Worm (Caenorhabditis elegans) whole organism, L3 larva: Measurements from ENCODE around the gene srw-145.

Experiments used
- aly-2 ChIP-seq: fragments of 150-350 bp; optimal IDR thresholded peaks from 2 replicates; lab custom pipeline; 2014; ENCODE audit warnings: missing biosample characterization, missing genetic modification characterization
- ceh-9 ChIP-seq: sonication (generic microtip); optimal IDR thresholded peaks from 2 replicates; lab custom pipeline; 2018; ENCODE audit warnings: missing biosample characterization, missing genetic modification characterization
- egl-5 ChIP-seq: fragments of 150-350 bp; optimal IDR thresholded peaks from 2 replicates; lab custom pipeline; 2017; ENCODE audit warnings: missing biosample characterization, missing genetic modification reagents, missing genetic modification characterization, inconsistent platforms
- elt-2 ChIP-seq: sonication (generic microtip); optimal IDR thresholded peaks from 2 replicates; lab custom pipeline; 2016; ENCODE audit warnings: missing genetic modification reagents, mild to moderate bottlenecking, missing genetic modification characterization, missing compliant biosample characterization
- fos-1 ChIP-seq: fragments of 150-350 bp; optimal IDR thresholded peaks from 2 replicates; lab custom pipeline; 2014; ENCODE audit warnings: missing biosample characterization, missing genetic modification characterization
- lin-15B ChIP-seq: fragments of 150-350 bp; optimal IDR thresholded peaks from 2 replicates; lab custom pipeline; 2014; ENCODE audit warnings: missing biosample characterization, missing genetic modification characterization
- lin-39 ChIP-seq: fragments of 150-350 bp; optimal IDR thresholded peaks from 2 replicates; lab custom pipeline; 2018; ENCODE audit warnings: missing biosample characterization, missing genetic modification reagents, missing genetic modification characterization
- mdl-1 ChIP-seq: fragments of 150-350 bp; optimal IDR thresholded peaks from 2 replicates; lab custom pipeline; 2014; ENCODE audit warnings: missing biosample characterization, missing genetic modification characterization
- nhr-11 ChIP-seq: fragments of 150-350 bp; optimal IDR thresholded peaks from 2 replicates; lab custom pipeline; 2014; ENCODE audit warnings: missing biosample characterization, missing genetic modification characterization
- nhr-77 ChIP-seq: fragments of 150-350 bp; optimal IDR thresholded peaks from 2 replicates; lab custom pipeline; 2014; ENCODE audit warnings: missing biosample characterization, missing genetic modification characterization
- unc-62 ChIP-seq: fragments of 150-350 bp; sonication (generic microtip); optimal IDR thresholded peaks from 4 replicates; lab custom pipeline; 2014; ENCODE audit warnings: missing biosample characterization, missing genetic modification reagents, missing genetic modification characterization

ce11 chrV:13926398-13926797 lies 10.6 kb upstream of the srw-145 start, which contains the start of gene srxa-12:
- TF ChIP-seq lin-39 = no peak
- TF ChIP-seq ceh-9 = no peak
- TF ChIP-seq nhr-11 (tag; lab: Kevin White, UChicago) = no peak
- TF ChIP-seq fos-1 (tag; lab: Kevin White, UChicago) = no peak
- no peak for TF ChIP-seq unc-62
- TF ChIP-seq elt-2 (tag; lab: Kevin White, UChicago) = no peak
- TF ChIP-seq lin-15B = no peak
- TF ChIP-seq nhr-77 (tag; lab: Kevin White, UChicago) = no peak
- TF ChIP-seq egl-5 (tag; lab: Kevin White, UChicago) = no peak
- TF ChIP-seq aly-2 (tag; lab: Kevin White, UChicago) = no peak
- no peak for TF ChIP-seq mdl-1 (tag; lab: Kevin White, UChicago)
